Worm (Caenorhabditis elegans) whole organism, L3 larva: ENCODE data around the gene K08E4.2.

ENCODE experiments used
- aly-2 ChIP-seq: fragments of 150-350 bp; optimal IDR thresholded peaks from 2 replicates; lab custom pipeline; 2014; ENCODE audit warnings: missing biosample characterization, missing genetic modification characterization
- ama-1 ChIP-seq: fragments of 150-350 bp; optimal IDR thresholded peaks from 2 replicates; lab custom pipeline; 2018
- ceh-82 ChIP-seq: fragments of 150-350 bp; optimal IDR thresholded peaks from 2 replicates; lab custom pipeline; 2014; ENCODE audit warnings: missing biosample characterization, missing genetic modification characterization
- daf-12 ChIP-seq: fragments of 150-350 bp; optimal IDR thresholded peaks from 2 replicates; lab custom pipeline; 2014; ENCODE audit warnings: missing biosample characterization, missing genetic modification reagents, missing genetic modification characterization
- elt-1 ChIP-seq: fragments of 150-350 bp; optimal IDR thresholded peaks from 2 replicates; lab custom pipeline; 2014; ENCODE audit warnings: missing biosample characterization, missing genetic modification characterization
- elt-3 ChIP-seq, 3 experiments: fragments of 150-350 bp in 1 of 3; sonication (generic microtip) in 2 of 3; optimal IDR thresholded peaks; 2 replicates in 2 of 3; 4 replicates in 1 of 3; lab custom pipeline; 2014 to 2017; ENCODE audit warnings: missing biosample characterization in 3 of 3, missing genetic modification characterization in 3 of 3
- nhr-11 ChIP-seq: fragments of 150-350 bp; optimal IDR thresholded peaks from 2 replicates; lab custom pipeline; 2014; ENCODE audit warnings: missing biosample characterization, missing genetic modification characterization
- nhr-28 ChIP-seq: fragments of 150-350 bp; optimal IDR thresholded peaks from 2 replicates; lab custom pipeline; 2014; ENCODE audit warnings: missing biosample characterization, missing genetic modification characterization
- pha-4 ChIP-seq: fragments of 150-350 bp; optimal IDR thresholded peaks from 2 replicates; lab custom pipeline; 2014; ENCODE audit warnings: missing biosample characterization, missing genetic modification reagents, missing genetic modification characterization
- pqm-1 ChIP-seq: fragments of 150-350 bp; optimal IDR thresholded peaks from 2 replicates; lab custom pipeline; 2017; ENCODE audit warnings: missing biosample characterization, missing genetic modification characterization, inconsistent platforms

DNA sequence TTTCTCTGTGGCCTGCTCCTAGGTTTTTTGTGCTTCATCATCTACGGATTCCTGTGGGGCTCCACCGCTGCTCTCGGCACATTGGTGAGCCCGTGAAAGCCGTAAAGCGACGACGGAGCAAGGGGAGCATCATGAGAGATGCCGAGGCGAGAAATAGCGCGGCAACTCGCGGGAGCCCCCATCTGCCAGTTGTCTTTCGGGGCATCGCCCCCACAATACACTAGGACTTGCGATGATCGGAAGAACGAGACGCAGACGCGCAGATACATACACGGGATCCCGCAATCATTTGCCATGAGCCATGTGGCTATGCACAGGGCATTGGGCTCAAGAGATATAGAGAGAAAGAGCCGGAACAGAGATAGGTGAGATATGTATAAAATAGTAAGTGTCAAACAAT, 46.1 kb downstream of the K08E4.2 start:
- no peak for TF ChIP-seq nhr-28 (tag; lab: Kevin White, UChicago)
- TF ChIP-seq pha-4 (tag; lab: Kevin White, UChicago): no peak
- TF ChIP-seq ama-1 (lab: Kevin White, UChicago): no peak
- TF ChIP-seq aly-2 (tag; lab: Kevin White, UChicago): no peak
- no peak for TF ChIP-seq nhr-11 (tag; lab: Kevin White, UChicago)
- TF ChIP-seq pqm-1 (tag; lab: Kevin White, UChicago): no peak
- TF ChIP-seq daf-12: no peak
- no peak for TF ChIP-seq elt-3 (tag; optimal IDR thresholded peaks at IDR 0.05; lab: Kevin White, UChicago)
- no peak for TF ChIP-seq elt-1 (tag; lab: Kevin White, UChicago)
- TF ChIP-seq ceh-82 (tag; lab: Kevin White, UChicago): no peak
